Worm (Caenorhabditis elegans): ENCODE data around the gene clec-195.

Gene clec-195

DNA sequence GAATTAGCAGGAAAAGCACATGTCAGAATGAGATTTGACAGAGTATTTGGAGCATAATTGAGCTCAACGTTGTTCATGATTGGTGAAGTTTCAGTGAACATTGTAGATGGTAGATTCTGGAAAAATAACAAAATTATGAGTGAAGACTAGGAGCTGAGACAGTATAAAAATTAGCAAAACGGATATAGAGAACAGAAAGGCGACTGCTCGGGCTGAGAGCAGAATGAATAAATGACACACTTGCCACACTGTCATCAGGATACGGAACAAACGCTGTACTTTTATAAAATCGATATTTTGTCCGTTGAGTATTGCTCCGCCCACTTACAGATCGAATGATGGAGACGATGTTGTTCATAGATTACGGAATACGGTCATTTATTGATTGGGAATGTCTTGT, 20.6 kb downstream of the clec-195 start, which contains the start of gene dct-13:
Gene dct-13, minus strand, starts transcription at position 101 of the 400 bp plus-strand sequence.
- TF ChIP-seq sox-4 (tag; optimal IDR thresholded peaks at IDR 0.05) = no peak
- no peak for TF ChIP-seq nhr-11 (tag; optimal IDR thresholded peaks at IDR 0.05)
- TF ChIP-seq ets-4 (tag; optimal IDR thresholded peaks at IDR 0.05) = no peak
- no peak for TF ChIP-seq rnt-1 (tag; optimal IDR thresholded peaks at IDR 0.05)
- TF ChIP-seq ceh-6 (GFP tag; optimal IDR thresholded peaks at IDR 0.05) = no peak
- no peak for TF ChIP-seq ceh-45 (GFP tag; IDR thresholded peaks at IDR 0.05)
- TF ChIP-seq Y22D7AL.16 (tag; optimal IDR thresholded peaks at IDR 0.05) = no peak
- TF ChIP-seq tbx-7 (tag; optimal IDR thresholded peaks at IDR 0.05) = no peak
- TF ChIP-seq tbx-2 (tag; optimal IDR thresholded peaks at IDR 0.05) = no peak
- no peak for TF ChIP-seq ceh-48 (tag; optimal IDR thresholded peaks at IDR 0.05)
- no peak for TF ChIP-seq ceh-19 (GFP tag; optimal IDR thresholded peaks at IDR 0.05)
- TF ChIP-seq fkh-6 (tag; optimal IDR thresholded peaks at IDR 0.05) = no peak

DNA sequence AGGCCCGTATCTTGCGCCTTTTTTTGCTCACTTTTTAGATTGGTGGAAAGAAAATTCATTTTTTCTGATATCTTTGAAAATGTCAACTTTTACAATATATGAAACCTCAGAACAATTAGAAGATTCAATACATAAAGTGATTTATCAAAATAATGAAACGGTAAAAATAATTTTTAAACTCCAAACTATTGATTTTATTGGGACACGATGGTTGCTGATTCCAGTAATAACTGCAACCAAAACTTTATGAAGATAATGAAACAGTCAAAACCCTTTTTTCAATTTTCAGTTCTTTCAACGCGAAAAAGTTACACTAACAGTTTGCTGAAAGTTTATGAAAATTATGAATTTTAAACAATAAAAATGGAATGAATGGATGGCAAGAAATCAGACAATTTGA, 24.5 kb downstream of the clec-195 start:
- TF ChIP-seq T23F11.4 (GFP tag; optimal IDR thresholded peaks at IDR 0.05) (no peak), ceh-14 (tag; optimal IDR thresholded peaks at IDR 0.05) (no peak), ceh-22 (tag; optimal IDR thresholded peaks at IDR 0.05) (no peak), pat-9 (tag; optimal IDR thresholded peaks at IDR 0.05) (no peak), K02D7.2 (tag; optimal IDR thresholded peaks at IDR 0.05) (no peak), pha-4 (tag; optimal IDR thresholded peaks at IDR 0.05) (no peak), nhr-11 (tag; optimal IDR thresholded peaks at IDR 0.05) (no peak), unc-55 (GFP tag; optimal IDR thresholded peaks at IDR 0.05) (no peak), zip-5 (tag; optimal IDR thresholded peaks at IDR 0.05) (no peak), madf-2 (tag; optimal IDR thresholded peaks at IDR 0.05) (no peak)

DNA sequence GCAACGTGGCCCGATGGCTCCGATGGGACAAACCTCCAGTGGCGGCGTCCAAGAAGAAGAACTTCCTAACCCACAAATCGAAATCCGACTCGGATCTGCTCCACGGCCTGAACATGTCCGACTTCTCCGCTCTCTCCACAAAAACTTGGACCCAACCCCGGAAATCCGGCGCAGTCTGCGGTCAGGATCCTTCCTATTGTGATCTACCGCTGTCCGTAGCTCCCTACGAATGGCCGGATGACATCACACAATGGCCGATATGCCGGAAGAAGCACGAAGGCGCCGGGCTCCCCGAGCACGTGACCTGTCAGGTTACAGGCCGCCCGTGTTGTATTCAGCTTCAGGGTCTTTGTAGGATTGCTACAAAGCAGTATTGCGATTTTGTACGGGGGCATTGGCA, 35.3 kb downstream of the clec-195 start:
- TF ChIP-seq hlh-30 (tag; optimal IDR thresholded peaks at IDR 0.05; ENCODE audit: insufficient read depth) (peak; percentile 3), sox-2 (GFP tag; IDR thresholded peaks at IDR 0.05) (no peak)

DNA sequence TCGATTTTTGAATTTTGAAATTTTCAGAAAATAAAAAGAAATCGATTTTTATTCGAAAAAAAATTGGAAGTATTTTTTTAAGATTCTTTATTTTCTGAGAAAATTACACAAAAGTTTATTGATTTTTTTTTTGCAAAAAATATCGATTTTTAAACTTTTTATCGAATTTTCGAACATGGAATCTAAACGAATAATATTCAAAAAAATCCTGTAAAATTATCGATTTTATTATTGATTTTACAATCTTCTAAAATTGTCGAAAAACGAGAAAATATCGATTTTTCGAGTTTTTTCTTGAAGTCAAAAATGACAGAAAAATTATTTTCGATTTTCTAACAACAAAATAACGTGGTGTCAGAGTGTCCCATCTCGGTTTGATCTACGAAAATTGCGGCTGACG, 39.9 kb downstream of the clec-195 start:
- TF ChIP-seq ahr-1 (tag; optimal IDR thresholded peaks at IDR 0.05) (no peak), ztf-16 (tag; optimal IDR thresholded peaks at IDR 0.05) (no peak), pat-9 (tag; optimal IDR thresholded peaks at IDR 0.05) (no peak), dve-1 (tag; optimal IDR thresholded peaks at IDR 0.05) (no peak), rnt-1 (tag; optimal IDR thresholded peaks at IDR 0.05) (no peak), ceh-19 (GFP tag; optimal IDR thresholded peaks at IDR 0.05) (no peak), ceh-48 (tag; optimal IDR thresholded peaks at IDR 0.05) (no peak)

DNA sequence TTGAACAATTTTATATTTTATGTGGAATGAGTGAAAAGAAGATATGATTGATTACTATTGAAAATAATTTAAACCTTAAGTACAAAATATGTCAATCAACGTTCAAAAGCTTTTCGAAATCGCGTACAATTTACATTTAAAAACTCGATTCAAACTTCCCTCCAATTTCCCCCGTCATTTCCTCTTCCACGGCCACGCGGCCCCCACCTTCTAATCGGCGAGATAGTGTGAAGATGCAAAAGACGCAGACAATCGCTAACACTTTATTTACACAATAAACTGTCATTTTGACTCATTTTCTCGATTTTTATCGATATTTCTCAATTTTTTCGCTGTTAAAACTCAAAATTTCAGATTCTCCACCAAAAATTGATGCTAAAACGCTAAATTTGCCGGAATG, 50.2 kb downstream of the clec-195 start, which contains the start of gene rom-4:
Gene rom-4, plus strand, starts transcription at position 398 of the 400 bp plus-strand sequence.
- TF ChIP-seq unc-3 (GFP tag; conservative IDR thresholded peaks at IDR 0.05) (0 out of 2 replicates have a peak, but pooled peaks have one; percentile 15), unc-3 (tag; optimal IDR thresholded peaks at IDR 0.05) (no peak), dmd-4 (tag; optimal IDR thresholded peaks at IDR 0.05; ENCODE audit: borderline replicate concordance) (peak; percentile 54), unc-86 (tag; optimal IDR thresholded peaks at IDR 0.05) (peak; percentile 23), hlh-8 (tag; optimal IDR thresholded peaks at IDR 0.05) (peak; percentile 65), nfya-1 (tag; optimal IDR thresholded peaks at IDR 0.05) (peak; percentile 10), che-1 (tag; optimal IDR thresholded peaks at IDR 0.05) (no peak), hlh-15 (tag; optimal IDR thresholded peaks at IDR 0.05) (peak; percentile 19), tbx-2 (tag; optimal IDR thresholded peaks at IDR 0.05) (peak; percentile 84), pha-2 (tag; optimal IDR thresholded peaks at IDR 0.05) (peak; percentile 6), dve-1 (tag; optimal IDR thresholded peaks at IDR 0.05) (no peak), ets-4 (tag; optimal IDR thresholded peaks at IDR 0.05) (peak; percentile 92), ceh-31 (tag; optimal IDR thresholded peaks at IDR 0.05) (peak; percentile 97), lim-6 (tag; optimal IDR thresholded peaks at IDR 0.05) (peak; percentile 66), ceh-45 (GFP tag; IDR thresholded peaks at IDR 0.05) (no peak), C08G9.2 (tag; optimal IDR thresholded peaks at IDR 0.05) (peak; percentile 97), unc-55 (GFP tag; optimal IDR thresholded peaks at IDR 0.05) (no peak), elt-2 (tag; optimal IDR thresholded peaks at IDR 0.05) (peak; percentile 55), zip-5 (tag; optimal IDR thresholded peaks at IDR 0.05) (peak; percentile 71), unc-42 (tag; optimal IDR thresholded peaks at IDR 0.05) (peak; percentile 57), ceh-2 (tag; optimal IDR thresholded peaks at IDR 0.05) (peak; percentile 95), ceh-9 (tag; optimal IDR thresholded peaks at IDR 0.05) (no peak), mec-3 (tag; optimal IDR thresholded peaks at IDR 0.05; ENCODE audit: borderline replicate concordance) (peak; percentile 70), ceh-18 (tag; optimal IDR thresholded peaks at IDR 0.05) (peak; percentile 38), ceh-34 (tag; optimal IDR thresholded peaks at IDR 0.05) (peak; percentile 17), eyg-1 (tag; optimal IDR thresholded peaks at IDR 0.05) (no peak)
